Worm (Caenorhabditis elegans) whole organism, L4 larva: Measurements from ENCODE around the gene C16A3.2.

ENCODE experiments used
- D1046.2 ChIP-seq: fragments of 200-800 bp; sonication (Bioruptor generic); IDR thresholded peaks from 2 replicates; pipeline ENCODE4 v1.3.6; 2022; ENCODE audit warnings: missing genetic modification characterization, missing compliant biosample characterization
- F44E2.7 ChIP-seq: fragments of 200-800 bp; sonication (Bioruptor generic); IDR thresholded peaks from 2 replicates; pipeline ENCODE4 v2.1.2; 2022; ENCODE audit warnings: missing genetic modification characterization, missing compliant biosample characterization
- R02D3.7 ChIP-seq: fragments of 150-350 bp; sonication (generic microtip); optimal IDR thresholded peaks from 3 replicates; lab custom pipeline; 2014; ENCODE audit warnings: missing biosample characterization, missing genetic modification characterization
- Y48G9A.11 ChIP-seq: fragments of 200-800 bp; sonication (Bioruptor generic); IDR thresholded peaks from 2 replicates; pipeline ENCODE4 v1.3.6; 2022; ENCODE audit warnings: missing genetic modification reagents, missing genetic modification characterization, missing compliant biosample characterization
- Y75B8A.6 ChIP-seq: fragments of 200-800 bp; sonication (Bioruptor generic); IDR thresholded peaks from 2 replicates; pipeline ENCODE4 v1.3.6; 2022; ENCODE audit warnings: missing genetic modification reagents, missing genetic modification characterization, missing compliant biosample characterization
- ZK546.5 ChIP-seq, 2 experiments: sonication (generic microtip); optimal IDR thresholded peaks; 2 replicates each; lab custom pipeline; 2017; ENCODE audit warnings: missing biosample characterization in 2 of 2, missing genetic modification characterization in 2 of 2
- aha-1 ChIP-seq: fragments of 150-350 bp; peaks from one replicate; lab custom pipeline; 2014; ENCODE audit warnings: missing biosample characterization, missing genetic modification characterization
- ama-1 ChIP-seq: fragments of 150-350 bp; optimal IDR thresholded peaks from 2 replicates; lab custom pipeline; 2014; ENCODE audit warnings: inconsistent platforms, mixed read lengths
- ceh-28 ChIP-seq: fragments of 150-350 bp; optimal IDR thresholded peaks from 2 replicates; lab custom pipeline; 2014; ENCODE audit warnings: missing biosample characterization, missing genetic modification reagents, missing genetic modification characterization
- ces-1 ChIP-seq: fragments of 150-350 bp; sonication (generic microtip); optimal IDR thresholded peaks from 4 replicates; lab custom pipeline; 2014; ENCODE audit warnings: missing biosample characterization, missing genetic modification reagents, missing genetic modification characterization
- cey-2 ChIP-seq: sonication (generic microtip); optimal IDR thresholded peaks from 3 replicates; lab custom pipeline; 2017; ENCODE audit warnings: missing genetic modification characterization, mild to moderate bottlenecking, missing compliant biosample characterization, antibody characterized with exemption, borderline replicate concordance; ENCODE audit not compliant: insufficient read depth
- dmd-8 ChIP-seq: fragments of 200-800 bp; sonication (Bioruptor generic); IDR thresholded peaks from 2 replicates; pipeline ENCODE4 v1.3.6; 2022; ENCODE audit warnings: missing genetic modification characterization, missing compliant biosample characterization
- fkh-10 ChIP-seq: fragments of 150-350 bp; optimal IDR thresholded peaks from 2 replicates; lab custom pipeline; 2014; ENCODE audit warnings: missing biosample characterization, missing genetic modification reagents, missing genetic modification characterization
- gei-8 ChIP-seq: fragments of 200-800 bp; sonication (Bioruptor generic); optimal IDR thresholded peaks from 2 replicates; lab custom pipeline; 2018; ENCODE audit warnings: mild to moderate bottlenecking, missing genetic modification characterization, missing compliant biosample characterization
- jun-1 ChIP-seq: fragments of 150-350 bp; optimal IDR thresholded peaks from 2 replicates; lab custom pipeline; 2014; ENCODE audit warnings: missing biosample characterization, missing genetic modification reagents, missing genetic modification characterization
- lin-13 ChIP-seq: fragments of 150-350 bp; optimal IDR thresholded peaks from 2 replicates; lab custom pipeline; 2014; ENCODE audit warnings: missing biosample characterization, missing genetic modification reagents, missing genetic modification characterization
- lin-38 ChIP-seq: fragments of 200-800 bp; sonication (Bioruptor generic); IDR thresholded peaks from 2 replicates; pipeline ENCODE4 v1.3.6; 2022; ENCODE audit warnings: missing genetic modification reagents, missing genetic modification characterization, missing compliant biosample characterization
- madf-9 ChIP-seq: fragments of 200-800 bp; sonication (Bioruptor generic); conservative IDR thresholded peaks from 2 replicates; pipeline ENCODE4 v1.3.6; 2022; ENCODE audit warnings: missing genetic modification reagents, missing genetic modification characterization, missing compliant biosample characterization
- mdt-29 ChIP-seq: fragments of 200-800 bp; sonication (Bioruptor generic); IDR thresholded peaks from 2 replicates; pipeline ENCODE4 v1.3.6; 2022; ENCODE audit warnings: missing genetic modification reagents, missing genetic modification characterization, missing compliant biosample characterization
- mep-1 ChIP-seq: fragments of 150-350 bp; sonication (generic microtip); optimal IDR thresholded peaks from 3 replicates; lab custom pipeline; 2014; ENCODE audit warnings: missing biosample characterization, missing genetic modification characterization
- mxl-3 ChIP-seq: fragments of 200-800 bp; sonication (Bioruptor generic); optimal IDR thresholded peaks from 2 replicates; lab custom pipeline; 2018; ENCODE audit warnings: mild to moderate bottlenecking, missing genetic modification characterization, missing compliant biosample characterization
- nhr-10 ChIP-seq: fragments of 150-350 bp; optimal IDR thresholded peaks from 2 replicates; lab custom pipeline; 2014; ENCODE audit warnings: missing biosample characterization, missing genetic modification characterization
- nhr-28 ChIP-seq: fragments of 150-350 bp; optimal IDR thresholded peaks from 2 replicates; lab custom pipeline; 2014; ENCODE audit warnings: missing biosample characterization, missing genetic modification characterization
- nhr-41 ChIP-seq: fragments of 200-800 bp; sonication (Bioruptor generic); IDR thresholded peaks from 2 replicates; pipeline ENCODE4 v1.3.6; 2022; ENCODE audit warnings: missing genetic modification reagents, missing genetic modification characterization, missing compliant biosample characterization
- pha-4 ChIP-seq, 2 experiments: fragments of 150-350 bp in 1 of 2; fragments of 200-800 bp in 1 of 2; sonication (Bioruptor generic) in 1 of 2; IDR thresholded peaks in 1 of 2; optimal IDR thresholded peaks in 1 of 2; 2 replicates each; pipeline versions ENCODE4 v1.3.6 to Lab custom; 2014 to 2022; ENCODE audit warnings: missing genetic modification characterization in 2 of 2, missing genetic modification reagents in 2 of 2, missing biosample characterization in 1 of 2, missing compliant biosample characterization in 1 of 2
- snpc-1.2 ChIP-seq: fragments of 200-800 bp; sonication (Bioruptor generic); IDR thresholded peaks from 2 replicates; pipeline ENCODE4 v1.3.6; 2022; ENCODE audit warnings: missing genetic modification reagents, missing genetic modification characterization, missing compliant biosample characterization
- snpc-4 ChIP-seq: fragments of 150-350 bp; optimal IDR thresholded peaks from 2 replicates; lab custom pipeline; 2014; ENCODE audit warnings: missing biosample characterization, missing genetic modification characterization
- tra-1 ChIP-seq: fragments of 200-800 bp; sonication (Bioruptor generic); IDR thresholded peaks from 2 replicates; pipeline ENCODE4 v1.3.6; 2022; ENCODE audit warnings: missing genetic modification reagents, missing genetic modification characterization, missing compliant biosample characterization
- unc-62 ChIP-seq, 3 experiments: fragments of 150-350 bp in 1 of 3; sonication (generic microtip); optimal IDR thresholded peaks in 2 of 3; peaks in 1 of 3; 1 replicate in 1 of 3; 2 replicates in 2 of 3; lab custom pipeline; 2014 to 2017; ENCODE audit warnings: missing biosample characterization in 3 of 3, missing genetic modification characterization in 3 of 3, missing genetic modification reagents in 3 of 3, missing genotype in 1 of 3
- vab-7 ChIP-seq: fragments of 200-800 bp; sonication (Bioruptor generic); IDR thresholded peaks from 2 replicates; pipeline ENCODE4 v1.3.6; 2022; ENCODE audit warnings: missing genetic modification reagents, missing genetic modification characterization, missing compliant biosample characterization
- zip-11 ChIP-seq: fragments of 200-800 bp; sonication (Bioruptor generic); IDR thresholded peaks from 2 replicates; pipeline ENCODE4 v1.3.6; 2022; ENCODE audit warnings: missing genetic modification characterization, missing compliant biosample characterization
- zip-2 ChIP-seq: fragments of 150-350 bp; optimal IDR thresholded peaks from 2 replicates; lab custom pipeline; 2014; ENCODE audit warnings: missing biosample characterization, missing genetic modification characterization

C16A3.2 gene

ce11 chrIII:6432939-6433338 is 43.3 kb downstream of the C16A3.2 start, which contains the start of gene vps-16:
Gene vps-16, plus strand, starts transcription at chrIII:6433239.
- TF ChIP-seq nhr-10 (tag; lab: Kevin White, UChicago) (no peak), zip-11 (GFP tag; lab: Robert Waterston, UW) (no peak), dmd-8 (GFP tag; lab: Robert Waterston, UW) (no peak), cey-2 (tag; lab: Kevin White, UChicago) (no peak), Y75B8A.6 (GFP tag; lab: Robert Waterston, UW) (no peak), jun-1 (tag; lab: Kevin White, UChicago) (no peak), mdt-29 (no peak), gei-8 (GFP tag; lab: Kevin White, UChicago) (no peak), pha-4 (GFP tag; IDR thresholded peaks at IDR 0.05; lab: Robert Waterston, UW) (no peak), pha-4 (tag; optimal IDR thresholded peaks at IDR 0.05; lab: Kevin White, UChicago) (no peak), D1046.2 (GFP tag; lab: Robert Waterston, UW) (no peak), R02D3.7 (tag; lab: Kevin White, UChicago) (no peak), nhr-28 (tag; lab: Kevin White, UChicago) (no peak), vab-7 (GFP tag; lab: Robert Waterston, UW) (no peak), nhr-41 (GFP tag; lab: Robert Waterston, UW) (no peak), F44E2.7 (no peak), Y48G9A.11 (GFP tag; lab: Robert Waterston, UW) (0 out of 2 replicates have a peak, but pooled peaks have one; percentile 17), fkh-10 (GFP tag; lab: Kevin White, UChicago) (no peak), ZK546.5 (tag; optimal IDR thresholded peaks at IDR 0.05; lab: Kevin White, UChicago) (no peak), ceh-28 (tag; lab: Kevin White, UChicago) (no peak), mxl-3 (GFP tag; lab: Kevin White, UChicago) (no peak), aha-1 (peak; percentile 3), unc-62 (GFP tag; optimal IDR thresholded peaks at IDR 0.05 in 1 of 2; lab: Kevin White, UChicago) (no peak), unc-62 (tag; optimal IDR thresholded peaks at IDR 0.05; lab: Kevin White, UChicago) (no peak), zip-2 (tag; lab: Kevin White, UChicago) (no peak), madf-9 (no peak), ama-1 (lab: Kevin White, UChicago) (peak; percentile 17), lin-38 (GFP tag; lab: Robert Waterston, UW) (0 out of 2 replicates have a peak, but pooled peaks have one; percentile 31), mep-1 (no peak), lin-13 (no peak)

- TF ChIP-seq snpc-4 (tag; lab: Kevin White, UChicago), result no peak
- TF ChIP-seq, all 104 proteins: peak for 0
Measured at ce11 chrIII:6436308-6436707, 46.7 kb downstream of the C16A3.2 start, which contains the start of gene C05D11.1. Gene C05D11.1, plus strand, starts transcription at chrIII:6436608.

- TF ChIP-seq ama-1 (lab: Kevin White, UChicago), result peak; percentile 35
- TF ChIP-seq snpc-1.2 (GFP tag; lab: Robert Waterston, UW), result no peak
- TF ChIP-seq lin-38 (GFP tag; lab: Robert Waterston, UW), result peak; percentile 47; the same call in 1 of the 2 replicates
- TF ChIP-seq ces-1 (GFP tag; lab: Kevin White, UChicago), result no peak
- TF ChIP-seq pha-4 (GFP tag; IDR thresholded peaks at IDR 0.05; lab: Robert Waterston, UW), result 0 out of 2 replicates have a peak, but pooled peaks have one; percentile 47
- TF ChIP-seq pha-4 (tag; optimal IDR thresholded peaks at IDR 0.05; lab: Kevin White, UChicago), result no peak
- TF ChIP-seq tra-1, result no peak
Measured at ce11 chrIII:6439854-6440253, 50.2 kb downstream of the C16A3.2 start.
